Worm (Caenorhabditis elegans) whole organism, L1 larva: Measurements from ENCODE around the gene bca-1.

Source experiments
- ceh-82 ChIP-seq, 3 experiments: fragments of 150-350 bp in 1 of 3; sonication (generic microtip) in 2 of 3; optimal IDR thresholded peaks; 2 replicates each; lab custom pipeline; 2014 to 2017; ENCODE audit warnings: missing biosample characterization in 3 of 3, missing genetic modification characterization in 3 of 3
- elt-3 ChIP-seq, 6 experiments: fragments of 150-350 bp in 1 of 6; sonication (generic microtip); optimal IDR thresholded peaks; 2 replicates each; lab custom pipeline; 2017 to 2018; ENCODE audit warnings: missing biosample characterization in 6 of 6, missing genetic modification characterization in 6 of 6, inconsistent platforms in 1 of 6
- fos-1 ChIP-seq: fragments of 150-350 bp; optimal IDR thresholded peaks from 2 replicates; lab custom pipeline; 2014; ENCODE audit warnings: missing biosample characterization, missing genetic modification characterization
- hpl-2 ChIP-seq: fragments of 150-350 bp; optimal IDR thresholded peaks from 2 replicates; lab custom pipeline; 2014; ENCODE audit warnings: missing biosample characterization, missing genetic modification reagents, missing genetic modification characterization
- jun-1 ChIP-seq: fragments of 150-350 bp; optimal IDR thresholded peaks from 2 replicates; lab custom pipeline; 2014; ENCODE audit warnings: missing biosample characterization, missing genetic modification reagents, missing genetic modification characterization
- lsy-2 ChIP-seq, 2 experiments: fragments of 150-350 bp; optimal IDR thresholded peaks; 2 replicates each; lab custom pipeline; 2014; ENCODE audit warnings: missing biosample characterization in 2 of 2, missing genetic modification characterization in 2 of 2
- mef-2 ChIP-seq: fragments of 150-350 bp; optimal IDR thresholded peaks from 2 replicates; lab custom pipeline; 2014; ENCODE audit warnings: missing biosample characterization, missing genetic modification characterization
- nhr-12 ChIP-seq: sonication (generic microtip); optimal IDR thresholded peaks from 2 replicates; lab custom pipeline; 2017; ENCODE audit warnings: missing biosample characterization, missing genetic modification characterization
- nhr-90 ChIP-seq: sonication (generic microtip); optimal IDR thresholded peaks from 2 replicates; lab custom pipeline; 2016; ENCODE audit warnings: mild to moderate bottlenecking, missing genetic modification characterization, missing compliant biosample characterization; ENCODE audit not compliant: poor library complexity
- skn-1 ChIP-seq: fragments of 150-350 bp; optimal IDR thresholded peaks from 2 replicates; lab custom pipeline; 2014; ENCODE audit warnings: missing biosample characterization, missing genetic modification characterization
- sup-37 ChIP-seq: fragments of 200-800 bp; sonication (Bioruptor generic); optimal IDR thresholded peaks from 2 replicates; lab custom pipeline; 2018; ENCODE audit warnings: mild to moderate bottlenecking, missing genetic modification characterization, missing compliant biosample characterization
- unc-130 ChIP-seq: fragments of 150-350 bp; optimal IDR thresholded peaks from 2 replicates; lab custom pipeline; 2017; ENCODE audit warnings: missing biosample characterization, missing genetic modification characterization, inconsistent platforms
- unc-62 ChIP-seq: fragments of 150-350 bp; optimal IDR thresholded peaks from 2 replicates; lab custom pipeline; 2014; ENCODE audit warnings: missing biosample characterization, missing genetic modification reagents, missing genetic modification characterization
- ztf-4 ChIP-seq: fragments of 150-350 bp; optimal IDR thresholded peaks from 2 replicates; lab custom pipeline; 2014; ENCODE audit warnings: missing biosample characterization, missing genetic modification characterization

DNA sequence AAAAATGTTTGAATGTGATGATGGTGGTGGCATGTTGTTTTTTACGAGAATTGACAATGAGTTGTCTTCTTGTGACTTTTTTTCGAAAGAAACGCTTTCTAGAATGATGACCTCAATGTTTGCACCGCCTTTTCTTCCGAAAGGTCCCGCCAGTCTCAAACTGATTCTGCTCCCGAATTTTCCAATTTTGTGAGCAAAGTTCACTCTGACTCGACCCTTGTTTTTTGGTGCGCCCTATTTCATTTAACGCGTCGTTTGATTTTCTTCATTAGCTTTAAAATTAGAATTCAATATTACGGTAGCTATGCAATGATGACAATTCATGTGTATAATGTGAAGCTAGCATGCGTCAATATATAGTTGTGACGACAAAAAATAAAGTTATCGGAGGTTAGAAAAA, 26.1 kb upstream of the bca-1 start, which contains the start of gene lite-1:
- no peak for TF ChIP-seq nhr-90 (tag; lab: Kevin White, UChicago)
- TF ChIP-seq lsy-2 (tag; optimal IDR thresholded peaks at IDR 0.05; lab: Kevin White, UChicago), result no peak
- no peak for TF ChIP-seq ztf-4
- no peak for TF ChIP-seq skn-1 (tag; lab: Kevin White, UChicago)
- no peak for TF ChIP-seq fos-1 (tag; lab: Kevin White, UChicago)
- no peak for TF ChIP-seq ceh-82 (tag; optimal IDR thresholded peaks at IDR 0.05; lab: Kevin White, UChicago)
- no peak for TF ChIP-seq elt-3 (tag; optimal IDR thresholded peaks at IDR 0.05; lab: Kevin White, UChicago)
- no peak for TF ChIP-seq sup-37 (GFP tag; lab: Kevin White, UChicago)
- no peak for TF ChIP-seq hpl-2
- no peak for TF ChIP-seq unc-130 (tag; lab: Kevin White, UChicago)
- no peak for TF ChIP-seq mef-2
- TF ChIP-seq unc-62 (GFP tag; lab: Kevin White, UChicago), result no peak
- TF ChIP-seq nhr-12, result no peak
- TF ChIP-seq jun-1 (tag; lab: Kevin White, UChicago), result no peak
